Fruit fly (Drosophila melanogaster) S2 (cell line): ENCODE data around the gene CG14205.

Experiments
- CG8478 ChIP-seq: fragments of >200 bp; optimal IDR thresholded peaks from 2 replicates; lab custom pipeline; 2018
- CTCF ChIP-seq, 2 experiments: fragments of >200 bp; optimal IDR thresholded peaks; 2 replicates each; lab custom pipeline; 2018

DNA sequence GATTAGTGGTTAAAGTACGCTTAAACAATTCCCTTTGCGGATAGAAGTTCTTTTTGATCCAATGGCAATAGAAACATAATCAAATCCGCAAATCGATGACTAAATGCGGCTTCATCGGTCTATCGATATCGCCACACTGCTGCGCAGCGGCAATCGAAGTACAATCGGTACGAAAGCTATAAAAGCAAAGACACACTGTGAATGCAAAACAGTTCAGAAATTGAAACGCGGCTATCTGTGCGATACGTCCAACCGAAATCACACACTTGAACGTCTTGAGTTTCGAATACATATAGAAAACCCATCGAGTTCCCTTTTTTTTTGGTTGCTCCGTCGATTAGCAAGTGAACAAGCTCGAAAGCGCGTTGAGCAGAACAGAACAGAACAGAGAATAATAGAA, 12.6 kb downstream of the CG14205 start, which contains the start of gene CG14207:
- TF ChIP-seq CG8478 (lab: Kevin White, UChicago) (no peak), CTCF (optimal IDR thresholded peaks at IDR 0.05; lab: Kevin White, UChicago) (no peak)
